Fruit fly (Drosophila melanogaster) whole organism, wandering third instar larva: ENCODE results near the gene CG13096.

Experiments
- Abd-B ChIP-seq: fragments of >200 bp; optimal IDR thresholded peaks from 2 replicates; lab custom pipeline; 2017; ENCODE audit warnings: missing biosample characterization, missing genetic modification characterization
- CG32264 ChIP-seq: fragments of 200-800 bp; sonication (Bioruptor generic); optimal IDR thresholded peaks from 2 replicates; lab custom pipeline; 2016; ENCODE audit warnings: missing biosample characterization, missing genetic modification characterization
- CG9705 ChIP-seq: fragments of 200-800 bp; sonication (Bioruptor generic); optimal IDR thresholded peaks from 2 replicates; lab custom pipeline; 2018; ENCODE audit warnings: missing biosample characterization, mild to moderate bottlenecking, missing genetic modification characterization
- CrebA ChIP-seq: fragments of 200-800 bp; sonication (Bioruptor generic); optimal IDR thresholded peaks from 2 replicates; lab custom pipeline; 2016; ENCODE audit warnings: missing biosample characterization, mild to moderate bottlenecking, missing genetic modification characterization, borderline replicate concordance
- Dfd ChIP-seq: fragments of >200 bp; optimal IDR thresholded peaks from 2 replicates; lab custom pipeline; 2017; ENCODE audit warnings: missing biosample characterization, missing genetic modification characterization
- Dif ChIP-seq: fragments of 200-275, 200-300 bp; sonication (Bioruptor generic); optimal IDR thresholded peaks from 2 replicates; lab custom pipeline; 2018; ENCODE audit warnings: missing biosample characterization, missing genetic modification characterization; ENCODE audit not compliant: partially characterized antibody
- GATAd ChIP-seq: sonication (Bioruptor generic); optimal IDR thresholded peaks from 2 replicates; lab custom pipeline; 2016; ENCODE audit warnings: missing biosample characterization, missing genetic modification characterization
- HLH106 ChIP-seq: fragments of 200-800 bp; optimal IDR thresholded peaks from 3 replicates; lab custom pipeline; 2019; ENCODE audit warnings: missing biosample characterization, mild to moderate bottlenecking, missing genetic modification characterization, moderate library complexity
- Hnf4 ChIP-seq: fragments of 200-800 bp; sonication (Bioruptor generic); optimal IDR thresholded peaks from 2 replicates; lab custom pipeline; 2016; ENCODE audit warnings: missing biosample characterization, mild to moderate bottlenecking, missing genetic modification characterization
- Hr78 ChIP-seq: fragments of >200 bp; optimal IDR thresholded peaks from 2 replicates; lab custom pipeline; 2017; ENCODE audit warnings: missing biosample characterization, missing genetic modification characterization
- Hr83 ChIP-seq: fragments of 200-300 bp; sonication (Bioruptor generic); optimal IDR thresholded peaks from 2 replicates; lab custom pipeline; 2016; ENCODE audit warnings: missing biosample characterization, mild to moderate bottlenecking, missing genetic modification characterization, moderate library complexity; ENCODE audit not compliant: poor library complexity, severe bottlenecking
- Jra ChIP-seq: sonication (Bioruptor generic); optimal IDR thresholded peaks from 2 replicates; lab custom pipeline; 2016; ENCODE audit warnings: missing biosample characterization, missing genetic modification characterization
- Mio ChIP-seq: sonication (Bioruptor generic); optimal IDR thresholded peaks from 2 replicates; lab custom pipeline; 2016; ENCODE audit warnings: missing biosample characterization, missing genetic modification characterization
- Myc ChIP-seq: fragments of >200 bp; optimal IDR thresholded peaks from 2 replicates; lab custom pipeline; 2017
- N ChIP-seq: fragments of >200 bp; optimal IDR thresholded peaks from 2 replicates; lab custom pipeline; 2018; ENCODE audit warnings: missing biosample characterization, missing external identifiers, missing genetic modification characterization
- OdsH ChIP-seq: fragments of 200-800 bp; sonication (Bioruptor generic); optimal IDR thresholded peaks from 2 replicates; lab custom pipeline; 2016; ENCODE audit warnings: missing biosample characterization, mild to moderate bottlenecking, missing genetic modification characterization
- Rel ChIP-seq, 2 experiments: fragments of 200-800 bp; sonication (Bioruptor generic) in 1 of 2; optimal IDR thresholded peaks; 2 replicates in 1 of 2; 3 replicates in 1 of 2; lab custom pipeline; 2016 to 2019; ENCODE audit warnings: mild to moderate bottlenecking in 2 of 2, missing biosample characterization in 2 of 2, missing genetic modification characterization in 2 of 2, moderate library complexity in 1 of 2
- Sp1 ChIP-seq: fragments of 200-800 bp; sonication (Bioruptor generic); optimal IDR thresholded peaks from 3 replicates; lab custom pipeline; 2019; ENCODE audit warnings: missing biosample characterization, mild to moderate bottlenecking, missing genetic modification characterization, moderate library complexity
- Vsx2 ChIP-seq: fragments of 200-300, 225-300 bp; sonication (Bioruptor generic); optimal IDR thresholded peaks from 2 replicates; lab custom pipeline; 2018; ENCODE audit warnings: missing biosample characterization, missing genetic modification characterization; ENCODE audit not compliant: partially characterized antibody
- br ChIP-seq: fragments of 200-800 bp; sonication (Bioruptor generic); optimal IDR thresholded peaks from 2 replicates; lab custom pipeline; 2016; ENCODE audit warnings: missing biosample characterization, missing genetic modification characterization
- brk ChIP-seq: fragments of 200-800 bp; sonication (Bioruptor generic); optimal IDR thresholded peaks from 2 replicates; lab custom pipeline; 2016; ENCODE audit warnings: missing biosample characterization, mild to moderate bottlenecking, missing genetic modification characterization
- dl ChIP-seq, 2 experiments: fragments of 175-275, 200-275 bp in 1 of 2; fragments of 200-275 bp in 1 of 2; sonication (Bioruptor generic); optimal IDR thresholded peaks; lab custom pipeline; 2018; ENCODE audit warnings: mild to moderate bottlenecking in 2 of 2, missing biosample characterization in 2 of 2, missing genetic modification characterization in 2 of 2, moderate library complexity in 2 of 2; ENCODE audit not compliant: partially characterized antibody in 2 of 2, insufficient read depth in 1 of 2
- dmrt93B ChIP-seq: fragments of 200-800 bp; sonication (Bioruptor generic); optimal IDR thresholded peaks from 2 replicates; lab custom pipeline; 2018; ENCODE audit warnings: missing biosample characterization, mild to moderate bottlenecking, missing genetic modification characterization
- dsf ChIP-seq: sonication (Bioruptor generic); optimal IDR thresholded peaks from 2 replicates; lab custom pipeline; 2016; ENCODE audit warnings: missing biosample characterization, missing genetic modification characterization, borderline replicate concordance
- ey ChIP-seq: fragments of 200-800 bp; sonication (Bioruptor generic); optimal IDR thresholded peaks from 2 replicates; lab custom pipeline; 2016; ENCODE audit warnings: missing biosample characterization, missing genetic modification characterization
- foxo ChIP-seq, 2 experiments: fragments of 200-800 bp; sonication (Bioruptor generic); optimal IDR thresholded peaks; 2 replicates in 1 of 2; 3 replicates in 1 of 2; lab custom pipeline; 2016 to 2017; ENCODE audit warnings: missing biosample characterization in 2 of 2, missing genetic modification characterization in 2 of 2
- fru ChIP-seq: fragments of 200-800 bp; sonication (Bioruptor generic); optimal IDR thresholded peaks from 3 replicates; lab custom pipeline; 2016; ENCODE audit warnings: missing biosample characterization, mild to moderate bottlenecking, missing genetic modification characterization
- h ChIP-seq: fragments of 200-800 bp; sonication (Bioruptor generic); optimal IDR thresholded peaks from 3 replicates; lab custom pipeline; 2016; ENCODE audit warnings: missing biosample characterization, mild to moderate bottlenecking, missing genetic modification characterization
- jim ChIP-seq: fragments of 175-275, 200-325 bp; sonication (Bioruptor generic); optimal IDR thresholded peaks from 2 replicates; lab custom pipeline; 2016; ENCODE audit warnings: missing biosample characterization, mild to moderate bottlenecking, missing genetic modification characterization
- lola ChIP-seq: fragments of >200 bp; optimal IDR thresholded peaks from 2 replicates; lab custom pipeline; 2017; ENCODE audit warnings: missing biosample characterization, missing genetic modification characterization
- psq ChIP-seq: fragments of 200-800 bp; sonication (Bioruptor generic); optimal IDR thresholded peaks from 3 replicates; lab custom pipeline; 2017; ENCODE audit warnings: missing biosample characterization, mild to moderate bottlenecking, missing genetic modification characterization, moderate library complexity
- rgr ChIP-seq: fragments of 200-800 bp; sonication (Bioruptor generic); optimal IDR thresholded peaks from 3 replicates; lab custom pipeline; 2016; ENCODE audit warnings: missing biosample characterization, mild to moderate bottlenecking, missing genetic modification characterization
- sage ChIP-seq: fragments of 200-800 bp; sonication (Bioruptor generic); optimal IDR thresholded peaks from 2 replicates; lab custom pipeline; 2016; ENCODE audit warnings: missing biosample characterization, mild to moderate bottlenecking, missing genetic modification characterization
- sv ChIP-seq: fragments of 200-800 bp; sonication (Bioruptor generic); optimal IDR thresholded peaks from 3 replicates; lab custom pipeline; 2016; ENCODE audit warnings: missing biosample characterization, missing genetic modification characterization
- tai ChIP-seq: sonication (Bioruptor generic); optimal IDR thresholded peaks from 2 replicates; lab custom pipeline; 2016; ENCODE audit warnings: missing biosample characterization, missing genetic modification characterization
- usp ChIP-seq: fragments of >200 bp; optimal IDR thresholded peaks from 2 replicates; lab custom pipeline; 2017; ENCODE audit warnings: missing biosample characterization, missing genetic modification characterization

The CG13096 gene

dm6 chr2L:8521724-8522309, 10.2 kb upstream of the CG13096 start, which contains the start of gene Acer:
TSS of gene Acer (plus strand) at chr2L:8521933.
- no peak for TF ChIP-seq usp (GFP tag; lab: Kevin White, UChicago)
- no peak for TF ChIP-seq Dfd (GFP tag; lab: Kevin White, UChicago)
- TF ChIP-seq h: peak; percentile 14
- no peak for TF ChIP-seq jim (GFP tag; lab: Kevin White, UChicago)
- peak; percentile 51 for TF ChIP-seq Dif (GFP tag; lab: Kevin White, UChicago)
- no peak for TF ChIP-seq brk (GFP tag; lab: Kevin White, UChicago)
- TF ChIP-seq tai (GFP tag; lab: Kevin White, UChicago): no peak
- no peak for TF ChIP-seq Abd-B (GFP tag; lab: Kevin White, UChicago)
- TF ChIP-seq N (GFP tag; lab: Kevin White, UChicago): no peak
- TF ChIP-seq Vsx2 (GFP tag; lab: Kevin White, UChicago): no peak
- no peak for TF ChIP-seq Mio (GFP tag; lab: Kevin White, UChicago)

- TF ChIP-seq lola (no peak), sage (no peak), foxo (GFP tag; optimal IDR thresholded peaks at IDR 0.05; lab: Kevin White, UChicago) (no peak), brk (GFP tag; lab: Kevin White, UChicago) (no peak), Jra (no peak), GATAd (no peak), dl (GFP tag; optimal IDR thresholded peaks at IDR 0.05; lab: Kevin White, UChicago; ENCODE audit: insufficient read depth in 1 of 2, partially characterized antibody in 2 of 2) (no peak)
These were observed 7.7 kb upstream of the CG13096 start, which contains the start of gene Sgp for dm6 chr2L:8519390-8519789. TSS of gene Sgp (plus strand) at chr2L:8519690.

dm6 chr2L:8517256-8517694, 5.6 kb upstream of the CG13096 start, which contains the start of the genes mRpL51 and Uba4:
TSS of gene mRpL51 (minus strand) at chr2L:8517380.
TSS of gene Uba4 (plus strand) at chr2L:8517411.
- TF ChIP-seq psq (GFP tag; lab: Kevin White, UChicago) (peak; percentile 46), Vsx2 (GFP tag; lab: Kevin White, UChicago) (peak; percentile 98), h (peak; percentile 79), HLH106 (tag; lab: Kevin White, UChicago) (peak; percentile 36), Hnf4 (peak; percentile 81), Jra (peak; percentile 72), dl (GFP tag; optimal IDR thresholded peaks at IDR 0.05; lab: Kevin White, UChicago; ENCODE audit: insufficient read depth in 1 of 2, partially characterized antibody in 2 of 2) (no peak), Hr78 (no peak), rgr (GFP tag; lab: Kevin White, UChicago) (peak; percentile 75), foxo (GFP tag; optimal IDR thresholded peaks at IDR 0.05; lab: Kevin White, UChicago) (peak; percentile 43 to 53), sv (GFP tag; lab: Kevin White, UChicago) (peak; percentile 38), dsf (GFP tag; lab: Kevin White, UChicago) (peak; percentile 12), Hr83 (GFP tag; lab: Kevin White, UChicago) (peak; percentile 42), OdsH (GFP tag; lab: Kevin White, UChicago) (peak; percentile 64), usp (GFP tag; lab: Kevin White, UChicago) (no peak), br (GFP tag; lab: Kevin White, UChicago) (peak; percentile 56), ey (GFP tag; lab: Kevin White, UChicago) (peak; percentile 53), Sp1 (peak; percentile 46), tai (GFP tag; lab: Kevin White, UChicago) (no peak), CG9705 (GFP tag; lab: Kevin White, UChicago) (no peak), dmrt93B (GFP tag; lab: Kevin White, UChicago) (no peak), CG32264 (GFP tag; lab: Kevin White, UChicago) (peak; percentile 52)
- TF ChIP-seq, all 38 proteins: peak for 16

- no peak for TF ChIP-seq Myc (lab: Kevin White, UChicago)
- no peak for TF ChIP-seq jim (GFP tag; lab: Kevin White, UChicago)
- peak; percentile 86 for TF ChIP-seq fru (GFP tag; lab: Kevin White, UChicago)
- TF ChIP-seq OdsH (GFP tag; lab: Kevin White, UChicago): peak; percentile 85
- no peak for TF ChIP-seq Abd-B (GFP tag; lab: Kevin White, UChicago)
- peak; percentile 89 for TF ChIP-seq ey (GFP tag; lab: Kevin White, UChicago)
- TF ChIP-seq Jra: peak; percentile 90
- TF ChIP-seq Rel (GFP tag; optimal IDR thresholded peaks at IDR 0.05; lab: Kevin White, UChicago): peak; percentile 2
- TF ChIP-seq Rel (tag; optimal IDR thresholded peaks at IDR 0.05; lab: Kevin White, UChicago): peak; percentile 62
- peak; percentile 78 for TF ChIP-seq sv (GFP tag; lab: Kevin White, UChicago)
- TF ChIP-seq foxo (GFP tag; optimal IDR thresholded peaks at IDR 0.05; lab: Kevin White, UChicago): peak; percentile 65 to 93
- no peak for TF ChIP-seq usp (GFP tag; lab: Kevin White, UChicago)
- TF ChIP-seq CG32264 (GFP tag; lab: Kevin White, UChicago): peak; percentile 66
- peak; percentile 62 for TF ChIP-seq GATAd
- peak; percentile 88 for TF ChIP-seq HLH106 (tag; lab: Kevin White, UChicago)
- peak; percentile 80 for TF ChIP-seq psq (GFP tag; lab: Kevin White, UChicago)
- TF ChIP-seq Mio (GFP tag; lab: Kevin White, UChicago): peak; percentile 20
- peak; percentile 88 for TF ChIP-seq dsf (GFP tag; lab: Kevin White, UChicago)
- TF ChIP-seq br (GFP tag; lab: Kevin White, UChicago): peak; percentile 89
- peak; percentile 79 for TF ChIP-seq CG9705 (GFP tag; lab: Kevin White, UChicago)
- no peak for TF ChIP-seq tai (GFP tag; lab: Kevin White, UChicago)
- peak; percentile 94 for TF ChIP-seq Hr83 (GFP tag; lab: Kevin White, UChicago)
- TF ChIP-seq rgr (GFP tag; lab: Kevin White, UChicago): no peak
- no peak for TF ChIP-seq CrebA
- TF ChIP-seq h: peak; percentile 93
- peak; percentile 93 for TF ChIP-seq Hnf4
These were observed 3.1 kb upstream of the CG13096 start, which contains the start of the genes CG13097 and PIG-U for dm6 chr2L:8514748-8515147. TSS of gene CG13097 (minus strand) at chr2L:8514868. TSS of gene PIG-U (plus strand) at chr2L:8515096.
